Worm (Caenorhabditis elegans): Measurements from ENCODE around the gene str-45.

- no peak for TF ChIP-seq him-1 (tag; optimal IDR thresholded peaks at IDR 0.05)
- peak; percentile 65 for TF ChIP-seq W03F9.2 (tag; optimal IDR thresholded peaks at IDR 0.05)
- no peak for TF ChIP-seq dao-5 (tag; optimal IDR thresholded peaks at IDR 0.05)
Measured at ce11 chrV:15136772-15137171, 22.0 kb upstream of the str-45 start, which contains the start of gene aipl-1.
